Fruit fly (Drosophila melanogaster) whole organism, embryonic: ENCODE measurements around the gene spz5.

ENCODE experiments used
- Atf6 ChIP-seq: fragments of 200-800 bp; sonication (Bioruptor generic); IDR thresholded peaks from 2 replicates; pipeline ENCODE4 v1.3.6; 2022; ENCODE audit warnings: missing biosample characterization, missing genetic modification characterization
- CG10543 ChIP-seq: fragments of 200-800 bp; sonication (Bioruptor generic); optimal IDR thresholded peaks from 3 replicates; lab custom pipeline; 2017; ENCODE audit warnings: missing biosample characterization, mild to moderate bottlenecking, missing genetic modification characterization, moderate library complexity
- CG11723 ChIP-seq: fragments of 200-800 bp; sonication (Bioruptor generic); optimal IDR thresholded peaks from 2 replicates; lab custom pipeline; 2017; ENCODE audit warnings: missing biosample characterization, mild to moderate bottlenecking, missing genetic modification characterization
- CG14441 ChIP-seq: fragments of 200-800 bp; sonication (Bioruptor generic); IDR thresholded peaks from 2 replicates; pipeline ENCODE4 v1.3.6; 2022; ENCODE audit warnings: missing biosample characterization, missing genetic modification characterization
- CG14667 ChIP-seq: fragments of 200-800 bp; sonication (Bioruptor generic); IDR thresholded peaks from 2 replicates; pipeline ENCODE4 v1.3.6; 2022; ENCODE audit warnings: missing biosample characterization, missing genetic modification characterization
- CG17186 ChIP-seq: fragments of 200-800 bp; sonication (Bioruptor generic); optimal IDR thresholded peaks from 3 replicates; lab custom pipeline; 2017; ENCODE audit warnings: missing biosample characterization, missing genetic modification reagents, missing genetic modification characterization
- CG30431 ChIP-seq: fragments of 200-800 bp; sonication (Bioruptor generic); optimal IDR thresholded peaks from 2 replicates; lab custom pipeline; 2017; ENCODE audit warnings: missing biosample characterization, missing genetic modification characterization
- CG32532 ChIP-seq: fragments of 200-800 bp; sonication (Bioruptor generic); IDR thresholded peaks from 2 replicates; pipeline ENCODE4 v1.3.6; 2022; ENCODE audit warnings: missing biosample characterization, missing genetic modification characterization
- CG4360 ChIP-seq: fragments of 200-800 bp; sonication (Bioruptor generic); IDR thresholded peaks from 2 replicates; pipeline ENCODE4 v1.3.6; 2022; ENCODE audit warnings: missing biosample characterization, missing genetic modification characterization
- CG4854 ChIP-seq: fragments of 200-800 bp; sonication (Bioruptor generic); optimal IDR thresholded peaks from 2 replicates; lab custom pipeline; 2016; ENCODE audit warnings: missing biosample characterization, missing genetic modification characterization, inconsistent platforms
- CG6813 ChIP-seq: fragments of 200-800 bp; sonication (Bioruptor generic); optimal IDR thresholded peaks from 2 replicates; lab custom pipeline; 2017; ENCODE audit warnings: missing biosample characterization, missing genetic modification characterization, mild to moderate bottlenecking, moderate library complexity, missing genetic modification reagents
- CG7372 ChIP-seq: fragments of 200-800 bp; sonication (Bioruptor generic); IDR thresholded peaks from 2 replicates; pipeline ENCODE4 v1.3.6; 2022; ENCODE audit warnings: missing biosample characterization, missing genetic modification characterization
- CG8281 ChIP-seq: fragments of 200-800 bp; sonication (Bioruptor generic); optimal IDR thresholded peaks from 2 replicates; lab custom pipeline; 2018; ENCODE audit warnings: missing biosample characterization, mild to moderate bottlenecking, missing genetic modification characterization, moderate library complexity
- Drgx ChIP-seq: fragments of 200-800 bp; sonication (Bioruptor generic); IDR thresholded peaks from 2 replicates; pipeline ENCODE4 v1.3.6; 2022; ENCODE audit warnings: missing biosample characterization, missing genetic modification characterization
- ERR ChIP-seq: fragments of 200-800 bp; sonication (Bioruptor generic); optimal IDR thresholded peaks from 2 replicates; lab custom pipeline; 2016; ENCODE audit warnings: missing biosample characterization, missing genetic modification characterization
- Gsc ChIP-seq: fragments of 200-800 bp; sonication (Bioruptor generic); IDR thresholded peaks from 2 replicates; pipeline ENCODE4 v1.3.6; 2022; ENCODE audit warnings: missing biosample characterization, missing genetic modification characterization
- Hr78 ChIP-seq, 2 experiments: fragments of 200-800 bp in 1 of 2; fragments of >200 bp in 1 of 2; sonication (Bioruptor generic) in 1 of 2; optimal IDR thresholded peaks; 2 replicates each; lab custom pipeline; 2017 to 2019; ENCODE audit warnings: missing biosample characterization in 2 of 2, missing genetic modification characterization in 2 of 2, mild to moderate bottlenecking in 1 of 2, moderate library complexity in 1 of 2
- Jarid2 ChIP-seq: fragments of 200-800 bp; sonication (Bioruptor generic); optimal IDR thresholded peaks from 3 replicates; lab custom pipeline; 2017; ENCODE audit warnings: mild to moderate bottlenecking, missing biosample characterization, missing genetic modification reagents, missing genetic modification characterization
- Med ChIP-seq: fragments of 200-800 bp; sonication (Bioruptor generic); peaks from one replicate; lab custom pipeline; 2016; ENCODE audit warnings: missing biosample characterization, missing genetic modification characterization, mild to moderate bottlenecking, inconsistent platforms, moderate library complexity
- Mrtf ChIP-seq: fragments of 200-800 bp; sonication (Bioruptor generic); IDR thresholded peaks from 3 replicates; pipeline ENCODE4 v1.3.6; 2022; ENCODE audit warnings: missing biosample characterization, missing genetic modification characterization
- Opbp ChIP-seq: fragments of 200-800 bp; sonication (Bioruptor generic); IDR thresholded peaks from 3 replicates; pipeline ENCODE4 v1.3.6; 2022; ENCODE audit warnings: missing biosample characterization, missing genetic modification characterization; ENCODE audit not compliant: partially characterized antibody
- Ptx1 ChIP-seq: fragments of 200-800 bp; sonication (Bioruptor generic); IDR thresholded peaks from 2 replicates; pipeline ENCODE4 v1.3.6; 2022; ENCODE audit warnings: missing biosample characterization, missing genetic modification characterization
- YL-1 ChIP-seq: fragments of 200-800 bp; sonication (Bioruptor generic); optimal IDR thresholded peaks from 3 replicates; lab custom pipeline; 2017; ENCODE audit warnings: missing biosample characterization, mild to moderate bottlenecking, missing genetic modification characterization
- bab2 ChIP-seq: fragments of 200-800 bp; sonication (Bioruptor generic); optimal IDR thresholded peaks from 2 replicates; lab custom pipeline; 2016; ENCODE audit warnings: missing biosample characterization, missing genetic modification characterization
- bsh ChIP-seq, 2 experiments: fragments of 200-800 bp; sonication (Bioruptor generic); optimal IDR thresholded peaks; 2 replicates each; lab custom pipeline; 2017 to 2018; ENCODE audit warnings: mild to moderate bottlenecking in 2 of 2, missing biosample characterization in 2 of 2, missing genetic modification characterization in 2 of 2, moderate library complexity in 1 of 2
- corto ChIP-seq: fragments of 200-800 bp; sonication (Bioruptor generic); optimal IDR thresholded peaks from 2 replicates; lab custom pipeline; 2016; ENCODE audit warnings: missing biosample characterization, mild to moderate bottlenecking, missing genetic modification characterization, moderate library complexity
- exex ChIP-seq: fragments of 200-800 bp; sonication (Bioruptor generic); optimal IDR thresholded peaks from 4 replicates; lab custom pipeline; 2018; ENCODE audit warnings: missing biosample characterization, mild to moderate bottlenecking, missing genetic modification characterization, moderate library complexity
- fd64A ChIP-seq: fragments of 200-800 bp; sonication (Bioruptor generic); optimal IDR thresholded peaks from 3 replicates; lab custom pipeline; 2018; ENCODE audit warnings: missing biosample characterization, mild to moderate bottlenecking, missing genetic modification characterization
- jing ChIP-seq: fragments of 200-800 bp; sonication (Bioruptor generic); optimal IDR thresholded peaks from 2 replicates; lab custom pipeline; 2018; ENCODE audit warnings: missing biosample characterization, mild to moderate bottlenecking, missing genetic modification characterization
- lbe ChIP-seq: fragments of 200-800 bp; sonication (Bioruptor generic); optimal IDR thresholded peaks from 2 replicates; lab custom pipeline; 2016; ENCODE audit warnings: missing biosample characterization, mild to moderate bottlenecking, missing genetic modification characterization
- mam ChIP-seq: fragments of 200-800 bp; sonication (Bioruptor generic); optimal IDR thresholded peaks from 3 replicates; lab custom pipeline; 2016; ENCODE audit warnings: missing biosample characterization, missing genetic modification characterization
- nom ChIP-seq: fragments of 200-800 bp; sonication (Bioruptor generic); optimal IDR thresholded peaks from 2 replicates; lab custom pipeline; 2017; ENCODE audit warnings: missing biosample characterization, missing genetic modification characterization, mild to moderate bottlenecking, moderate library complexity, missing genetic modification reagents
- p53 ChIP-seq: fragments of 200-800 bp; sonication (Bioruptor generic); optimal IDR thresholded peaks from 2 replicates; lab custom pipeline; 2016; ENCODE audit warnings: missing biosample characterization, missing genetic modification characterization
- pros ChIP-seq: fragments of 200-800 bp; sonication (Bioruptor generic); optimal IDR thresholded peaks from 3 replicates; lab custom pipeline; 2019; ENCODE audit warnings: missing biosample characterization, mild to moderate bottlenecking, missing genetic modification characterization, moderate library complexity
- rib ChIP-seq: fragments of 200-800 bp; sonication (Bioruptor generic); IDR thresholded peaks from 2 replicates; pipeline ENCODE4 v1.3.6; 2022; ENCODE audit warnings: missing biosample characterization, missing genetic modification characterization
- sima ChIP-seq: fragments of 200-800 bp; sonication (Bioruptor generic); optimal IDR thresholded peaks from 2 replicates; lab custom pipeline; 2016; ENCODE audit warnings: missing biosample characterization, missing genetic modification characterization
- so ChIP-seq: fragments of 200-800 bp; sonication (Bioruptor generic); IDR thresholded peaks from 3 replicates; pipeline ENCODE4 v1.3.6; 2022; ENCODE audit warnings: missing biosample characterization, missing genetic modification characterization
- vnd ChIP-seq: fragments of 200-800 bp; sonication (Bioruptor generic); IDR thresholded peaks from 3 replicates; pipeline ENCODE4 v1.3.6; 2022; ENCODE audit warnings: missing biosample characterization, missing genetic modification characterization; ENCODE audit not compliant: partially characterized antibody

spz5 gene

dm6 chr3L:2844468-2844867 is 47.5 kb downstream of the spz5 start:
- peak; percentile 56 for TF ChIP-seq Med (GFP tag; lab: Kevin White, UChicago)
- TF ChIP-seq lbe (GFP tag; lab: Kevin White, UChicago): no peak
- peak; percentile 51 for TF ChIP-seq CG7372 (GFP tag; lab: Robert Waterston, UW)
- TF ChIP-seq CG32532 (GFP tag; lab: Robert Waterston, UW): no peak
- TF ChIP-seq CG4360 (GFP tag; lab: Robert Waterston, UW): no peak
- no peak for TF ChIP-seq CG8281 (tag; lab: Kevin White, UChicago)

- TF ChIP-seq lbe (GFP tag; lab: Kevin White, UChicago): peak; percentile 66
- no peak for TF ChIP-seq ERR (GFP tag; lab: Kevin White, UChicago)
- TF ChIP-seq CG4360 (GFP tag; lab: Robert Waterston, UW): peak; percentile 49; the same call in 1 of the 2 replicates
- TF ChIP-seq corto (GFP tag; lab: Kevin White, UChicago): peak; percentile 37
Measured at dm6 chr3L:2838191-2838803, 53.7 kb downstream of the spz5 start.

- TF ChIP-seq CG17186: no peak
- no peak for TF ChIP-seq CG14667 (GFP tag; lab: Robert Waterston, UW)
- TF ChIP-seq nom (GFP tag; lab: Kevin White, UChicago): peak; percentile 69
- peak; percentile 26 for TF ChIP-seq lbe (GFP tag; lab: Kevin White, UChicago)
Measured at dm6 chr3L:2837417-2837816, 54.5 kb downstream of the spz5 start.

dm6 chr3L:2835744-2836143 is 56.2 kb downstream of the spz5 start:
- TF ChIP-seq Gsc (GFP tag; lab: Robert Waterston, UW) (no peak), Atf6 (GFP tag; lab: Robert Waterston, UW) (no peak), Jarid2 (GFP tag; lab: Kevin White, UChicago) (no peak), CG10543 (no peak), Hr78 (GFP tag; optimal IDR thresholded peaks at IDR 0.05; lab: Kevin White, UChicago) (no peak), exex (tag; lab: Kevin White, UChicago) (no peak), CG30431 (GFP tag; lab: Kevin White, UChicago) (no peak), corto (GFP tag; lab: Kevin White, UChicago) (peak; percentile 1), p53 (GFP tag; lab: Kevin White, UChicago) (no peak), CG11723 (no peak), YL-1 (no peak), so (GFP tag; lab: Robert Waterston, UW) (no peak), CG14441 (GFP tag; lab: Robert Waterston, UW) (no peak), rib (GFP tag; lab: Robert Waterston, UW) (no peak), sima (GFP tag; lab: Kevin White, UChicago) (no peak), Ptx1 (no peak), pros (GFP tag; lab: Kevin White, UChicago) (no peak), CG6813 (GFP tag; lab: Kevin White, UChicago) (no peak), vnd (no peak), bsh (GFP tag; optimal IDR thresholded peaks at IDR 0.05; lab: Kevin White, UChicago) (peak in 1 of 2 experiments; percentile 60), Mrtf (GFP tag; lab: Robert Waterston, UW) (no peak), jing (GFP tag; lab: Kevin White, UChicago) (no peak), CG4854 (GFP tag; lab: Kevin White, UChicago) (no peak), Opbp (no peak), bab2 (GFP tag; lab: Kevin White, UChicago) (no peak), nom (GFP tag; lab: Kevin White, UChicago) (peak; percentile 93), fd64A (GFP tag; lab: Kevin White, UChicago) (no peak), mam (GFP tag; lab: Kevin White, UChicago) (no peak), Drgx (peak; percentile 75)
